Fruit fly (Drosophila melanogaster): ENCODE results near the gene Megf8.

DNA sequence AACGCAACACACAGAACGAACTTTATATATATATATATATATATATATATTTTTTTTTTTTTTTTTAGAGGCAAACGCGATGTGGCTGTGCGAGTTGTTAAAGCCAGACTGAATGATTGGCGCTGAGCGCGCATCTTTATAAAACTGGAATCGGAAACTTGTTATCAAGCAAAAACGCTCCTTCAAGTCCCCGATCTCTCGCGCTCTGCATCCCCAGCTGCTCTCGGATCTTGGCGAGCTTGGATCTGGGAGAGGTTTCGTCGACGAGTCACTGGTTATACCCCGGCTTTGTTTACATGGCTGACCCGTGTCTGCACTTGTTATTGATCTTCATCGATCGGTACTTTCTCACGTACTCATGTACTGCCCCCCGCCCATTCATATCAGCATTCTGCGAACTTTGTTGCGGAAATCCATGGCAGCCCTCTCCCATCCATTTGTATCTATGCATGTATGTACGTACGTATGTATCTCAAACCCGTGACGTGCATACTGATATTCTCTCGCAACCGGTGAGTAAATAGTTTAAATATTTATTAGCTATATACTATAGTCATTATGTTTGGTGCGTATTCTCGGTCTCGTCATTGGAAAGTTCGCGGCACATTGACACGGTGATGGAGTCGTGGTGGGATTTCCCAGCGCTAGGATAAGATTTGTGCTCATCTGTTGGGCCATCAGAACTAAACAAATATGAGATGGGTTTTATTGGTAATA lies 36.0 kb upstream of the Megf8 start, which contains the start of gene Spn28Dc:
- TF ChIP-seq Sin3A (optimal IDR thresholded peaks at IDR 0.05) (no peak), Myc (optimal IDR thresholded peaks at IDR 0.05) (no peak), ttk (optimal IDR thresholded peaks at IDR 0.05) (no peak)
